Fruit fly (Drosophila melanogaster) whole organism, embryonic: ENCODE measurements around the gene CG10365.

Source experiments
- Atf6 ChIP-seq: fragments of 200-800 bp; sonication (Bioruptor generic); IDR thresholded peaks from 2 replicates; pipeline ENCODE4 v1.3.6; 2022; ENCODE audit warnings: missing biosample characterization, missing genetic modification characterization
- Bdp1 ChIP-seq: fragments of 200-800 bp; sonication (Bioruptor generic); optimal IDR thresholded peaks from 3 replicates; lab custom pipeline; 2016; ENCODE audit warnings: missing biosample characterization, missing genetic modification characterization
- CG10267 ChIP-seq: fragments of 200-800 bp; sonication (Bioruptor generic); optimal IDR thresholded peaks from 2 replicates; lab custom pipeline; 2018; ENCODE audit warnings: missing biosample characterization, mild to moderate bottlenecking, missing genetic modification characterization, moderate library complexity
- CG10959 ChIP-seq: fragments of 200-800 bp; sonication (Bioruptor generic); IDR thresholded peaks from 2 replicates; pipeline ENCODE4 v1.3.6; 2022; ENCODE audit warnings: missing biosample characterization, missing genetic modification characterization
- CG12659 ChIP-seq: fragments of 200-800 bp; sonication (Bioruptor generic); optimal IDR thresholded peaks from 3 replicates; lab custom pipeline; 2017; ENCODE audit warnings: mild to moderate bottlenecking, missing biosample characterization, missing genetic modification reagents, missing genetic modification characterization
- CG12942 ChIP-seq: fragments of 200-800 bp; sonication (Bioruptor generic); optimal IDR thresholded peaks from 3 replicates; lab custom pipeline; 2016; ENCODE audit warnings: missing biosample characterization, missing genetic modification characterization
- CG14441 ChIP-seq: fragments of 200-800 bp; sonication (Bioruptor generic); IDR thresholded peaks from 2 replicates; pipeline ENCODE4 v1.3.6; 2022; ENCODE audit warnings: missing biosample characterization, missing genetic modification characterization
- CG14710 ChIP-seq: fragments of 200-800 bp; sonication (Bioruptor generic); optimal IDR thresholded peaks from 3 replicates; lab custom pipeline; 2019; ENCODE audit warnings: missing biosample characterization, mild to moderate bottlenecking, missing genetic modification characterization, moderate library complexity
- CG31388 ChIP-seq: fragments of 200-800 bp; sonication (Bioruptor generic); optimal IDR thresholded peaks from 2 replicates; lab custom pipeline; 2016; ENCODE audit warnings: missing biosample characterization, missing genetic modification characterization
- CG3281 ChIP-seq: fragments of 200-800 bp; sonication (Bioruptor generic); optimal IDR thresholded peaks from 3 replicates; lab custom pipeline; 2017; ENCODE audit warnings: missing biosample characterization, mild to moderate bottlenecking, missing genetic modification characterization
- CG34422 ChIP-seq: fragments of 200-800 bp; sonication (Bioruptor generic); IDR thresholded peaks from 3 replicates; pipeline ENCODE4 v1.3.6; 2022; ENCODE audit warnings: missing biosample characterization, missing genetic modification characterization
- CG3838 ChIP-seq: fragments of 200-800 bp; sonication (Bioruptor generic); optimal IDR thresholded peaks from 3 replicates; lab custom pipeline; 2016; ENCODE audit warnings: missing biosample characterization, missing genetic modification characterization
- CG43689 ChIP-seq: fragments of 200-800 bp; sonication (Bioruptor generic); IDR thresholded peaks from 2 replicates; pipeline ENCODE4 v1.3.6; 2022; ENCODE audit warnings: missing biosample characterization, missing genetic modification characterization
- CG8765 ChIP-seq: fragments of 200-800 bp; sonication (Bioruptor generic); IDR thresholded peaks from 2 replicates; pipeline ENCODE4 v1.3.6; 2022; ENCODE audit warnings: missing biosample characterization, missing genetic modification characterization
- CG9932 ChIP-seq: fragments of 200-800 bp; sonication (Bioruptor generic); IDR thresholded peaks from 2 replicates; pipeline ENCODE4 v1.3.6; 2022; ENCODE audit warnings: missing biosample characterization, missing genetic modification characterization
- D19A ChIP-seq: fragments of 200-800 bp; optimal IDR thresholded peaks from 3 replicates; lab custom pipeline; 2019; ENCODE audit warnings: missing biosample characterization, mild to moderate bottlenecking, missing genetic modification characterization, moderate library complexity
- Dll ChIP-seq: fragments of 200-800 bp; sonication (Bioruptor generic); IDR thresholded peaks from 4 replicates; pipeline ENCODE4 v1.3.6; 2022; ENCODE audit warnings: missing biosample characterization, missing genetic modification characterization; ENCODE audit not compliant: partially characterized antibody
- Dp ChIP-seq: fragments of 200-800 bp; sonication (Bioruptor generic); optimal IDR thresholded peaks from 2 replicates; lab custom pipeline; 2018; ENCODE audit warnings: missing biosample characterization, mild to moderate bottlenecking, missing genetic modification characterization, moderate library complexity
- Drgx ChIP-seq: fragments of 200-800 bp; sonication (Bioruptor generic); IDR thresholded peaks from 2 replicates; pipeline ENCODE4 v1.3.6; 2022; ENCODE audit warnings: missing biosample characterization, missing genetic modification characterization
- HLHmδ ChIP-seq: fragments of 200-800 bp; sonication (Bioruptor generic); optimal IDR thresholded peaks from 2 replicates; lab custom pipeline; 2018; ENCODE audit warnings: missing biosample characterization, mild to moderate bottlenecking, missing genetic modification characterization, moderate library complexity
- Hmr ChIP-seq: fragments of 200-800 bp; sonication (Bioruptor generic); optimal IDR thresholded peaks from 3 replicates; lab custom pipeline; 2017; ENCODE audit warnings: mild to moderate bottlenecking, missing biosample characterization, missing genetic modification reagents, missing genetic modification characterization
- Mad ChIP-seq: fragments of 200-800 bp; sonication (Bioruptor generic); optimal IDR thresholded peaks from 2 replicates; lab custom pipeline; 2016; ENCODE audit warnings: missing biosample characterization, missing genetic modification characterization
- Med ChIP-seq: fragments of 200-800 bp; sonication (Bioruptor generic); peaks from one replicate; lab custom pipeline; 2016; ENCODE audit warnings: missing biosample characterization, missing genetic modification characterization, mild to moderate bottlenecking, inconsistent platforms, moderate library complexity
- Myb ChIP-seq: fragments of 200-800 bp; sonication (Bioruptor generic); optimal IDR thresholded peaks from 2 replicates; lab custom pipeline; 2016; ENCODE audit warnings: missing biosample characterization, missing genetic modification characterization
- Pdp1 ChIP-seq, 2 experiments: fragments of 200-800 bp; sonication (Bioruptor generic); optimal IDR thresholded peaks; 3 replicates each; lab custom pipeline; 2016; ENCODE audit warnings: missing biosample characterization in 2 of 2, missing genetic modification characterization in 2 of 2, mild to moderate bottlenecking in 1 of 2, moderate library complexity in 1 of 2
- Stat92E ChIP-seq, 3 experiments: fragments of >200 bp in 2 of 3; fragments of 200-800 bp in 1 of 3; sonication (Bioruptor generic) in 1 of 3; optimal IDR thresholded peaks; 2 replicates each; lab custom pipeline; 2017 to 2019; ENCODE audit warnings: missing biosample characterization in 3 of 3, missing genetic modification characterization in 3 of 3, mild to moderate bottlenecking in 1 of 3, moderate library complexity in 1 of 3
- Usf ChIP-seq: fragments of 200-800 bp; sonication (Bioruptor generic); optimal IDR thresholded peaks from 2 replicates; lab custom pipeline; 2017; ENCODE audit warnings: missing genotype, missing biosample characterization, missing genetic modification characterization
- Xrp1 ChIP-seq: fragments of 200-800 bp; sonication (Bioruptor generic); IDR thresholded peaks from 2 replicates; pipeline ENCODE4 v1.3.6; 2022; ENCODE audit warnings: missing biosample characterization, missing genetic modification characterization
- ase ChIP-seq: fragments of 200-800 bp; sonication (Bioruptor generic); IDR thresholded peaks from 3 replicates; pipeline ENCODE4 v1.3.6; 2022; ENCODE audit warnings: missing biosample characterization, missing genetic modification characterization
- chn ChIP-seq: fragments of 200-800 bp; sonication (Bioruptor generic); optimal IDR thresholded peaks from 2 replicates; lab custom pipeline; 2016; ENCODE audit warnings: missing biosample characterization, missing genetic modification characterization
- crol ChIP-seq: fragments of 200-800 bp; sonication (Bioruptor generic); IDR thresholded peaks from 2 replicates; pipeline ENCODE4 v1.3.6; 2022; ENCODE audit warnings: missing biosample characterization, missing genetic modification characterization
- dmrt99B ChIP-seq: fragments of 200-800 bp; sonication (Bioruptor generic); optimal IDR thresholded peaks from 2 replicates; lab custom pipeline; 2018; ENCODE audit warnings: missing biosample characterization, mild to moderate bottlenecking, missing genetic modification characterization, moderate library complexity
- emc ChIP-seq: fragments of 200-800 bp; sonication (Bioruptor generic); optimal IDR thresholded peaks from 2 replicates; lab custom pipeline; 2016; ENCODE audit warnings: missing biosample characterization, missing genetic modification characterization
- gem ChIP-seq: fragments of 200-800 bp; sonication (Bioruptor generic); optimal IDR thresholded peaks from 2 replicates; lab custom pipeline; 2019; ENCODE audit warnings: missing biosample characterization, mild to moderate bottlenecking, missing genetic modification characterization, moderate library complexity
- grn ChIP-seq: fragments of 200-800 bp; sonication (Bioruptor generic); optimal IDR thresholded peaks from 3 replicates; lab custom pipeline; 2017; ENCODE audit warnings: missing biosample characterization, missing genetic modification characterization
- hbn ChIP-seq: fragments of 200-800 bp; sonication (Bioruptor generic); IDR thresholded peaks from 2 replicates; pipeline ENCODE4 v1.3.6; 2022; ENCODE audit warnings: missing biosample characterization, missing genetic modification characterization; ENCODE audit not compliant: partially characterized antibody
- insv ChIP-seq, 2 experiments: fragments of 200-800 bp; sonication (Bioruptor generic); optimal IDR thresholded peaks; 3 replicates each; lab custom pipeline; 2016 to 2018; ENCODE audit warnings: missing biosample characterization in 2 of 2, missing genetic modification characterization in 2 of 2
- kah ChIP-seq: fragments of 200-800 bp; sonication (Bioruptor generic); optimal IDR thresholded peaks from 2 replicates; lab custom pipeline; 2018; ENCODE audit warnings: missing biosample characterization, mild to moderate bottlenecking, missing genetic modification characterization
- otp ChIP-seq: fragments of 200-800 bp; sonication (Bioruptor generic); IDR thresholded peaks from 3 replicates; pipeline ENCODE4, ENCODE4 v1.3.6; 2022; ENCODE audit warnings: missing biosample characterization, missing genetic modification characterization
- pros ChIP-seq: fragments of 200-800 bp; sonication (Bioruptor generic); optimal IDR thresholded peaks from 3 replicates; lab custom pipeline; 2019; ENCODE audit warnings: missing biosample characterization, mild to moderate bottlenecking, missing genetic modification characterization, moderate library complexity
- tio ChIP-seq: fragments of 200-800 bp; sonication (Bioruptor generic); optimal IDR thresholded peaks from 2 replicates; lab custom pipeline; 2017; ENCODE audit warnings: missing biosample characterization, missing genetic modification characterization, inconsistent platforms
- zen ChIP-seq: fragments of 200-800 bp; sonication (Bioruptor generic); optimal IDR thresholded peaks from 3 replicates; lab custom pipeline; 2018; ENCODE audit warnings: missing biosample characterization, mild to moderate bottlenecking, missing genetic modification characterization, moderate library complexity

Gene CG10365

dm6 chr3R:23729632-23730471 is 6.7 kb downstream of the CG10365 start (continued):
- TF ChIP-seq tio (no peak), CG14710 (tag; lab: Kevin White, UChicago) (peak; percentile 21), Pdp1 (GFP tag; optimal IDR thresholded peaks at IDR 0.05; lab: Kevin White, UChicago) (peak in 1 of 2 experiments; percentile 11), D19A (tag; lab: Kevin White, UChicago) (peak; percentile 19), Usf (GFP tag; lab: Kevin White, UChicago) (no peak), CG9932 (0 out of 2 replicates have a peak, but pooled peaks have one; percentile 12), grn (peak; percentile 50), Xrp1 (GFP tag; lab: Robert Waterston, UW) (peak; percentile 16; the same call in 1 of the 2 replicates), chn (peak; percentile 88), Stat92E (GFP tag; optimal IDR thresholded peaks at IDR 0.05; lab: Kevin White, UChicago) (peak in 2 of 3 experiments; percentile 65 to 92), Mad (GFP tag; lab: Kevin White, UChicago) (no peak), zen (tag; lab: Kevin White, UChicago) (no peak), pros (peak; percentile 89), Hmr (peak; percentile 32)
- TF ChIP-seq, all 482 proteins: peak for 125

DNA sequence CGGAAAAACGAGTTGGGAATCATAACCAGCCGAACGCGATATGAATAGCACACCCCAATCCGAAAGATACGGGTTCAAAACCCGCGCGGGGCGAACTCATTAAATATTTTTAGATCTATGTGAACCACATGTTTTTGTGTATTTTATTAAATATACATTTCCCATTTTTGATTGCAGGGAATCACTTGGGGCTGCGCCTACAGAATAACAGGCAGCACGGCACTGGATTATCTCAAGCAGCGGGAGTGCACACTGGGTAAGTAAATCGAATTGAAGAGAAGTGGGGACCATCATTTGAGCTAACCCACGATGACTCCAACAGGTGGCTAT is 7.3 kb downstream of the CG10365 start:
- TF ChIP-seq CG12942 (no peak), CG12659 (GFP tag; lab: Kevin White, UChicago) (no peak), CG31388 (GFP tag; lab: Kevin White, UChicago) (no peak), ase (GFP tag; lab: Robert Waterston, UW) (no peak), Dp (GFP tag; lab: Kevin White, UChicago) (no peak), emc (no peak), CG10267 (tag; lab: Kevin White, UChicago) (no peak), Med (GFP tag; lab: Kevin White, UChicago) (peak; percentile 53), Drgx (GFP tag; lab: Robert Waterston, UW) (0 out of 2 replicates have a peak, but pooled peaks have one; percentile 3), Myb (GFP tag; lab: Kevin White, UChicago) (no peak), insv (GFP tag; optimal IDR thresholded peaks at IDR 0.05; lab: Kevin White, UChicago) (no peak), CG10959 (GFP tag; lab: Robert Waterston, UW) (no peak), kah (GFP tag; lab: Kevin White, UChicago) (peak; percentile 63), CG14441 (no peak), Dll (GFP tag; lab: Robert Waterston, UW) (0 out of 4 replicates have a peak, but pooled peaks have one; percentile 1), dmrt99B (no peak), CG3838 (no peak), CG43689 (no peak), crol (GFP tag; lab: Robert Waterston, UW) (no peak), Atf6 (GFP tag; lab: Robert Waterston, UW) (no peak), gem (tag; lab: Kevin White, UChicago) (no peak), HLHmδ (GFP tag; lab: Kevin White, UChicago) (no peak), CG8765 (GFP tag; lab: Robert Waterston, UW) (no peak), CG3281 (GFP tag; lab: Kevin White, UChicago) (no peak), otp (GFP tag; lab: Robert Waterston, UW) (no peak), CG34422 (GFP tag; lab: Robert Waterston, UW) (no peak), Bdp1 (no peak), chn (no peak), hbn (GFP tag; lab: Robert Waterston, UW) (0 out of 2 replicates have a peak, but pooled peaks have one; percentile 3)
- TF ChIP-seq, all 482 proteins: peak for 5
